Worm (Caenorhabditis elegans) whole organism, mixed stage, embryonic: ENCODE measurements around the gene Y43F8B.22.

Experiments
- mep-1 ChIP-seq: fragments of 150-350 bp; optimal IDR thresholded peaks from 2 replicates; lab custom pipeline; 2017; ENCODE audit warnings: missing biosample characterization, missing genetic modification reagents, missing genetic modification characterization, inconsistent platforms
- pha-4 ChIP-seq: fragments of 150-350 bp; optimal IDR thresholded peaks from 2 replicates; lab custom pipeline; 2018; ENCODE audit warnings: missing biosample characterization, missing genetic modification reagents, missing genetic modification characterization
- unc-120 ChIP-seq: sonication (generic microtip); optimal IDR thresholded peaks from 2 replicates; lab custom pipeline; 2017; ENCODE audit warnings: missing genetic modification characterization, missing compliant biosample characterization; ENCODE audit not compliant: poor library complexity, severe bottlenecking
- ztf-11 ChIP-seq: fragments of 150-350 bp; optimal IDR thresholded peaks from 2 replicates; lab custom pipeline; 2014; ENCODE audit warnings: missing biosample characterization, missing genetic modification characterization

ce11 chrV:19521351-19522278 lies 39.0 kb downstream of the Y43F8B.22 start:
- TF ChIP-seq ztf-11 (tag; lab: Kevin White, UChicago), result no peak
- no peak for TF ChIP-seq pha-4
- no peak for TF ChIP-seq mep-1 (tag; lab: Kevin White, UChicago)
- TF ChIP-seq unc-120 (tag; lab: Kevin White, UChicago), result no peak
